Worm (Caenorhabditis elegans): ENCODE results near the gene F28A10.1.
A peak's percentile ranks its signal among the peaks of the same experiment; 100 is the strongest.
"Not testable (repeated sequence)": the region's sequence is repeated elsewhere in the genome, so short reads cannot be mapped to it uniquely, and the experiment has no call there.

Gene F28A10.1

DNA sequence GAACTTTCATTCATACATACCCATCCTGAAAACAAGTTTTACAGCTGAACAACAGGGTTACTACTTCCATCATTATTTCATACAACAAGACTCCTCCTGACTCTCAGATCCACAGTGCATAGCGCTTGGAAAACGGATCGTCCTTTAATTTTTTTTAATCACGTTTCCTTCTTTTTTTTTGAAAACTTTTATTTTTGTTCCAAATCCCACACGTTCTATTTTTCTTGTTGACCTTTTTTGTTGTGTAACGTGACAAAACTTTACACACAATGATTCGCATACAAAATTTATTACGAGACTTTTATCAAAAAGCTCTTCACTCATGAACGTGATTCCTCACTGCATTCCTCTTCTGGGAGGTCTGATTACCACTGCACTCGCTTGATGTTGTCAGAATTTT lies 14.5 kb downstream of the F28A10.1 start, which contains the start of gene clc-33:
Gene clc-33, plus strand, starts transcription at position 301 of the 400 bp plus-strand sequence.
- TF ChIP-seq lsy-2 (tag; optimal IDR thresholded peaks at IDR 0.05) (no peak), elt-1 (tag; optimal IDR thresholded peaks at IDR 0.05; ENCODE audit: borderline replicate concordance, insufficient read depth) (no peak), nhr-76 (tag; optimal IDR thresholded peaks at IDR 0.05) (no peak), nhr-237 (tag; optimal IDR thresholded peaks at IDR 0.05) (no peak), zip-8 (tag; optimal IDR thresholded peaks at IDR 0.05) (no peak), ham-2 (GFP tag; optimal IDR thresholded peaks at IDR 0.05) (no peak)

DNA sequence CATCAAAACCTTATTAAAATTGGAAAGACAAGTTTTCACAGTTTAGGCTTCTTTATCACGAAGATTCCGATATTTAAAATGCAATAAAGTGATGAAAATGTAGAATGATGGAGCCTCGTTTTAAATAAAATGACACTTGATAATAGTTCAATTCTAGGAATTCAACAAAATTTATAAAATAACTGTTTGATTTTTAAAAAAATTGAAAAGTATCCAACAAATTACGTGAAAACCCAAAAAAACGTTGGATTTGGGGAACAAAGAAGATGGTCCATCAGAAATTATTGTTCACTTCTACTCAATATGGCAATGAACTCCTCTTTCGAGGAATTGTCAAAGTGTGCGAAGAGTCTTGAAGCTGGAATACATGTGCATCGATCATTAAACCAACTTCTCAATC lies 18.4 kb downstream of the F28A10.1 start, which contains the start of gene F28A10.4:
Gene F28A10.4, plus strand, starts transcription at position 301 of the 400 bp plus-strand sequence.
- no peak for TF ChIP-seq ztf-11 (tag; optimal IDR thresholded peaks at IDR 0.05)
- no peak for TF ChIP-seq ceh-83 (GFP tag; optimal IDR thresholded peaks at IDR 0.05)
- TF ChIP-seq drap-1 (GFP tag; optimal IDR thresholded peaks at IDR 0.05) = no peak
- no peak for TF ChIP-seq mab-5 (tag; optimal IDR thresholded peaks at IDR 0.05)
- TF ChIP-seq mep-1 (tag; optimal IDR thresholded peaks at IDR 0.05) = no peak
- no peak for TF ChIP-seq nhr-237 (tag; optimal IDR thresholded peaks at IDR 0.05)
- no peak for TF ChIP-seq pha-4 (tag; optimal IDR thresholded peaks at IDR 0.05)
- no peak for TF ChIP-seq lin-32 (GFP tag; optimal IDR thresholded peaks at IDR 0.05)
- no peak for TF ChIP-seq nhr-2 (tag; optimal IDR thresholded peaks at IDR 0.05)
- no peak for TF ChIP-seq elt-1 (tag; optimal IDR thresholded peaks at IDR 0.05; ENCODE audit: borderline replicate concordance, insufficient read depth)
- TF ChIP-seq cnd-1 (tag; optimal IDR thresholded peaks at IDR 0.05) = no peak

DNA sequence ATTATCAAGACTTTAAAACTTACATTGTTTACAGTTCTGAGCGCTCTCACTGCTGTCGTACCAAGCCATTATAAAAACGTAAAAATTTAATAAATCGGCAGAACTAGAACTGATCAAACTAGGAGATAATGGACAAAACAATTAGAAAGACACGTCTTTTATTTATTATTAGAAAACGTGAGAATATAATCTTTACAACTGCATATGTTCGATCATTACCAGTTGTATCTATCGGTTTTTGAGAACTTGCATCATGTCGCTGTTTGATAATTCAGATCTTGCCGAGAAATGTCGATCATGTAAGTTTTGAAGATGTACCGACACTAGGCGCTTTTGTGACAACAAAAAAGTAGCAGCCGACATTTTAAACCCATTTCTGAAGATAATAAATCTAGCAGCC lies 20.0 kb downstream of the F28A10.1 start, which contains the start of gene F28A10.7:
Gene F28A10.7, minus strand, starts transcription at position 101 of the 400 bp plus-strand sequence.
- TF ChIP-seq mep-1 (tag; optimal IDR thresholded peaks at IDR 0.05) = no peak

DNA sequence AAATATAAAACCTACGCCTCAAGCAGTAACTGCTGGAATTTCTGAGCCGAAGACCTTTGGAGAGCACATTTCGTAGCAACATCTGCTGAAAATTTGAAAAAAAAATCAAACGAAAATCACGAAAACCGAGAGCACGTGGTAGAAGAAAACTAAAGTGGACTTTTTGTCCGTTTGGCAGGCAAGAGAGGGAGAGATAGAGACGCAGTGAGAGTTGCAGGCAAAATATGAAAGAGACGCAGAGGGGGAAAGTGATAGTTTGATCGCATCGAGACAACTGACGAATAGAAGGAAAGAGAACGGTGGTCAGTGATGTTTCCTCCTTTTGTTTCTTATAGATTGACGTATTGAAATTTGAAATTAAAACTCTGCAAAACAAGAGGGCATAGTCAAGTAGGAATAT lies 22.9 kb downstream of the F28A10.1 start, which contains the start of the genes acdh-9 and F28A10.13:
Gene acdh-9, minus strand, starts transcription at position 85 of the 400 bp plus-strand sequence.
Gene F28A10.13, plus strand, starts transcription at position 294 of the 400 bp plus-strand sequence.
- TF ChIP-seq unc-120 (tag; optimal IDR thresholded peaks at IDR 0.05; ENCODE audit: poor library complexity, severe bottlenecking) (peak; percentile 2), mep-1 (tag; optimal IDR thresholded peaks at IDR 0.05) (peak; percentile 3), hlh-1 (tag; optimal IDR thresholded peaks at IDR 0.05) (peak; percentile 93), unc-62 (GFP tag; optimal IDR thresholded peaks at IDR 0.05) (peak; percentile 70), mab-5 (tag; optimal IDR thresholded peaks at IDR 0.05) (no peak), zip-8 (tag; optimal IDR thresholded peaks at IDR 0.05) (no peak)

DNA sequence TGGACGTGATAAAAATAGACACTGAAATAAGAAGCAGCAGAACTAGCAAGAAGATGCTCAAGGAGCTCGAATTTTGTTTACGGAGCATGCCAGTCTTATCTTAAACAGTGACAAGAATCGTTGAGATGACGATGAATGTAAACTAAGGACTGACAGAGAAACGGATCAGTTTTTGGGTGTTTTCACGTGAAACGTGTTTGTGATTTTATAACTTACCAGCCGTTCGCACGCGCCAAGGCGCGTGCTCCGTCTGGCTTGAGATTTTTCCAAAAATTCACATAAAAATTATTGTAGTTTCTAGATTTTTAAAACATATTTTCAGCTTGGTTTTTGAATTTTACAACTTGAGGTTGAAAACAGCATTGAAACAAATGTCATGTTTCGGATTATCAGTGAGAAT lies 24.9 kb downstream of the F28A10.1 start, which contains the start of gene F28A10.5:
Gene F28A10.5, minus strand, starts transcription at position 101 of the 400 bp plus-strand sequence.
- not testable (repeated sequence) for TF ChIP-seq mep-1, lsy-2, mls-2 (tag; optimal IDR thresholded peaks at IDR 0.05)

DNA sequence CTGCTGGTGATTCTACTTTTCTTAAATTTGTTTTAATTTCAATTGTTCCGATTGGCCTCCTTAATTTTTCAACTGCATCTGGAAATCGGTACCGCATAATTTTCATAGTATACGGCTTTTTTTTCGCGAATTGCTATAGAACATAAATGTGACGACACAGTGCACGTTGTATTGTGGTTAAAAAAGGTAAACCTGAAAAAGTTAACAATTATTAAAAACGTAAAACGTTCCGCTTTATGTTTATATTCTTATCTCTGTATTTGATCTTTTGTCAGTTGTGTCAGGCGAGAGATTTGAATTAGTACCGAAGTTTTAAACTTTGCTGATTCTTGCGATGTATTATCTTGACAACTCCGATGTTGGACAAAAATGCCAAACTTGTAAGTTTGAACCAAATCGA lies 35.9 kb downstream of the F28A10.1 start, which contains the start of gene Y46B2A.4:
Gene Y46B2A.4, plus strand, starts transcription at position 301 of the 400 bp plus-strand sequence.
- TF ChIP-seq pha-4 (tag; optimal IDR thresholded peaks at IDR 0.05) (no peak), mep-1 (tag; optimal IDR thresholded peaks at IDR 0.05) (no peak), ceh-43 (GFP tag; optimal IDR thresholded peaks at IDR 0.05) (no peak), zip-8 (tag; optimal IDR thresholded peaks at IDR 0.05) (no peak), mls-2 (tag; optimal IDR thresholded peaks at IDR 0.05) (no peak), bed-3 (GFP tag; optimal IDR thresholded peaks at IDR 0.05) (no peak), lsy-2 (tag; optimal IDR thresholded peaks at IDR 0.05) (no peak)

DNA sequence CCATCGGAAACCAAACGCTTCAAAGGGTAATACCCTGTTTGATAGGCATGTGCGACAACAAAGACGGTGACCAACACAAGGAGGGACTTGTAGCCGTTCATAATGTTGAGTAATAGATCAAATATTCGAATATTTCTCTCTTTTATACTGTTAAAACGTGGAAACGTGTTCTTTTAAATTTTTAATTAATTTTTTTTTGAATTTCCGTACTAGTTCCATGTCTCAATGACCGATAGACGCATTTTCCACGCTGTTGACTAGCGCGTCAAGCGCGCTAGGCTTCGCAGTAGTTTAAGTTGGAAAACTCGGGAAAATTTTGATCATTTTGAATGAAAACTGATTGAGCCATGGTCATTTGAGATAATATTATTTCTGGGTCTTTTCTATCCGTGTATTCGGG lies 41.2 kb downstream of the F28A10.1 start, which contains the start of gene Y46B2A.3:
Gene Y46B2A.3, minus strand, starts transcription at position 101 of the 400 bp plus-strand sequence.
- no peak for TF ChIP-seq lsy-2 (tag; optimal IDR thresholded peaks at IDR 0.05)
- TF ChIP-seq ztf-11 (tag; optimal IDR thresholded peaks at IDR 0.05) = no peak
- no peak for TF ChIP-seq ceh-83 (GFP tag; optimal IDR thresholded peaks at IDR 0.05)
- TF ChIP-seq nhr-2 (tag; optimal IDR thresholded peaks at IDR 0.05) = no peak
- TF ChIP-seq ceh-43 (GFP tag; optimal IDR thresholded peaks at IDR 0.05) = no peak
- TF ChIP-seq mep-1 (tag; optimal IDR thresholded peaks at IDR 0.05) = no peak
- TF ChIP-seq sptf-1 (tag; optimal IDR thresholded peaks at IDR 0.05) = no peak
- TF ChIP-seq ces-1 (GFP tag; optimal IDR thresholded peaks at IDR 0.05) = no peak
- TF ChIP-seq drap-1 (GFP tag; optimal IDR thresholded peaks at IDR 0.05) = no peak
- no peak for TF ChIP-seq nhr-76 (tag; optimal IDR thresholded peaks at IDR 0.05)
- TF ChIP-seq lin-32 (GFP tag; optimal IDR thresholded peaks at IDR 0.05) = no peak
